Fruit fly (Drosophila melanogaster): Measurements from ENCODE around the gene betaggt-I.

Gene betaggt-I

dm6 chr2L:4997401-4998259 lies 52.3 kb downstream of the betaggt-I start (continued):
- TF ChIP-seq psq (GFP tag; optimal IDR thresholded peaks at IDR 0.05) (peak; percentile 95), CG34422 (GFP tag; IDR thresholded peaks at IDR 0.05) (peak; percentile 100), PHDP (tag; optimal IDR thresholded peaks at IDR 0.05) (peak; percentile 99), CG10321 (GFP tag; IDR thresholded peaks at IDR 0.05) (peak; percentile 92), CG11085 (GFP tag; IDR thresholded peaks at IDR 0.05) (peak; percentile 99), Myb (GFP tag; optimal IDR thresholded peaks at IDR 0.05) (peak; percentile 94), CG2678 (tag; optimal IDR thresholded peaks at IDR 0.05) (peak; percentile 99), hkb (optimal IDR thresholded peaks at IDR 0.05) (peak; percentile 95), hkb (GFP tag; IDR thresholded peaks at IDR 0.05) (peak; percentile 99), CG8359 (GFP tag; optimal IDR thresholded peaks at IDR 0.05; ENCODE audit: borderline replicate concordance) (peak; percentile 95), CG32767 (GFP tag; IDR thresholded peaks at IDR 0.05) (peak; percentile 98), Nf-YB (GFP tag; optimal IDR thresholded peaks at IDR 0.05) (peak; percentile 90), Nf-YC (tag; optimal IDR thresholded peaks at IDR 0.05) (peak; percentile 92), Tbp (GFP tag; optimal IDR thresholded peaks at IDR 0.05) (no peak), Atf-2 (GFP tag; optimal IDR thresholded peaks at IDR 0.05) (peak; percentile 99), ewg (GFP tag; optimal IDR thresholded peaks at IDR 0.05) (peak; percentile 98), Atf3 (GFP tag; optimal IDR thresholded peaks at IDR 0.05) (peak; percentile 99), YL-1 (GFP tag; optimal IDR thresholded peaks at IDR 0.05) (peak; percentile 97), CG7987 (GFP tag; optimal IDR thresholded peaks at IDR 0.05) (peak; percentile 97), CG18619 (GFP tag; optimal IDR thresholded peaks at IDR 0.05) (peak; percentile 98), zfh2 (GFP tag; optimal IDR thresholded peaks at IDR 0.05) (peak; percentile 99), gcm2 (GFP tag; optimal IDR thresholded peaks at IDR 0.05) (peak; percentile 97), phol (tag; optimal IDR thresholded peaks at IDR 0.05) (peak; percentile 99), Sry-β (GFP tag; optimal IDR thresholded peaks at IDR 0.05) (peak; percentile 78), Hr39 (optimal IDR thresholded peaks at IDR 0.05) (no peak), CG33557 (GFP tag; optimal IDR thresholded peaks at IDR 0.05) (peak; percentile 98), dysf (GFP tag; IDR thresholded peaks at IDR 0.05) (peak; percentile 99), pb (GFP tag; optimal IDR thresholded peaks at IDR 0.05) (peak; percentile 99), Sry-δ (GFP tag; optimal IDR thresholded peaks at IDR 0.05) (peak; percentile 81), tap (tag; optimal IDR thresholded peaks at IDR 0.05) (peak; percentile 98), CG4707 (GFP tag; optimal IDR thresholded peaks at IDR 0.05) (peak; percentile 100), CG14441 (GFP tag; IDR thresholded peaks at IDR 0.05) (peak; percentile 99), fd3F (GFP tag; optimal IDR thresholded peaks at IDR 0.05) (peak; percentile 97), CG1233 (GFP tag; optimal IDR thresholded peaks at IDR 0.05) (peak; percentile 99), danr (GFP tag; IDR thresholded peaks at IDR 0.05) (peak; percentile 99), Fer3 (tag; optimal IDR thresholded peaks at IDR 0.05) (peak; percentile 99), CG4360 (GFP tag; IDR thresholded peaks at IDR 0.05) (peak; percentile 92), MESR4 (GFP tag; optimal IDR thresholded peaks at IDR 0.05) (peak; percentile 85), HLHmδ (GFP tag; optimal IDR thresholded peaks at IDR 0.05) (peak; percentile 12), Side (GFP tag; optimal IDR thresholded peaks at IDR 0.05) (peak; percentile 99), Rfx (GFP tag; IDR thresholded peaks at IDR 0.05) (peak; percentile 100), tx (GFP tag; optimal IDR thresholded peaks at IDR 0.05) (peak; percentile 99), CG9215 (GFP tag; IDR thresholded peaks at IDR 0.05) (peak; percentile 98), C15 (GFP tag; IDR thresholded peaks at IDR 0.05) (peak; percentile 97), bsh (GFP tag; optimal IDR thresholded peaks at IDR 0.05) (peak; percentile 98 to 99), NFAT (GFP tag; IDR thresholded peaks at IDR 0.05) (peak; percentile 99), Hr51 (GFP tag; optimal IDR thresholded peaks at IDR 0.05) (peak; percentile 98 to 99), CG11398 (GFP tag; optimal IDR thresholded peaks at IDR 0.05) (peak; percentile 99), gro (GFP tag; optimal IDR thresholded peaks at IDR 0.05) (peak; percentile 99), CG11695 (GFP tag; IDR thresholded peaks at IDR 0.05) (peak; percentile 98)

Data from whole organism, embryonic.